1 fruit fly cellular context compared by ENCODE assay signal in the genomic region with DNA sequence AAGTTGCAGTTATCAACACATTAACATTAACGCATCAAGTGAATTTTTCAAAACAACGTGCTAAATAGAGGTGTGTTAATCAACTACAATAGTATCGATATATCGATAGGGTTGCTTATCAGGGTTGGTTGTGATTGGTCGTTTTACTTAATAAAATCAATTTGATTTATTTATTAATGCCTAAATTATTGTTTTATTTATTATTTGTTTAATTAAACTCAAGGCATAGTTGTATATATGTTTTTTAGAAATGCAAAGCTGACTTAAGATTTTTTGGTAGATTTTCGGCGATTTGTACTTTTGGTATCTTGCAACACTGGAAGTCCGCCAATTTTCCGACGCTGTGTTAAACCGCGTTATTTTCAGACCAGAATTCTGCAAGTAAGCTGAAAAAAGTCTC.
A peak's percentile ranks its signal among the peaks of the same experiment; 100 is the strongest.
TF ChIP-seq lines count a peak whose summit lies in the region.

A gene (minus strand): TSS at position 88 of the 400 bp plus-strand sequence.
A gene (plus strand): TSS at position 314 of the 400 bp plus-strand sequence.

TF ChIP-seq in whole organism, embryonic, 481 proteins besides CTCF, POLR2A, EP300 and RAD21 (continued from another document and continues in another):
- TF ChIP-seq CG2875 (GFP tag; optimal IDR thresholded peaks at IDR 0.05; lab: Kevin White, UChicago) (no peak), Oaz (GFP tag; IDR thresholded peaks at IDR 0.05; lab: Robert Waterston, UW) (peak; percentile 33; the same call in 1 of the 2 replicates), inv (GFP tag; IDR thresholded peaks at IDR 0.05; lab: Robert Waterston, UW; ENCODE audit: partially characterized antibody) (peak; percentile 77), ase (GFP tag; IDR thresholded peaks at IDR 0.05; lab: Robert Waterston, UW) (peak; percentile 60; the same call in 2 of the 3 replicates), CG15601 (tag; optimal IDR thresholded peaks at IDR 0.05; lab: Kevin White, UChicago) (peak; percentile 66), CG13894 (tag; optimal IDR thresholded peaks at IDR 0.05; lab: Kevin White, UChicago) (no peak), CG14965 (GFP tag; optimal IDR thresholded peaks at IDR 0.05; lab: Kevin White, UChicago; ENCODE audit: borderline replicate concordance) (no peak), CG33213 (GFP tag; optimal IDR thresholded peaks at IDR 0.05; lab: Kevin White, UChicago) (peak; percentile 26), NfI (GFP tag; optimal IDR thresholded peaks at IDR 0.05; lab: Kevin White, UChicago) (peak; percentile 56), Dll (GFP tag; IDR thresholded peaks at IDR 0.05; lab: Robert Waterston, UW; ENCODE audit: partially characterized antibody) (peak; percentile 96), fru (optimal IDR thresholded peaks at IDR 0.05; lab: Kevin White, UChicago) (no peak), CG13123 (GFP tag; optimal IDR thresholded peaks at IDR 0.05; lab: Kevin White, UChicago) (peak; percentile 78), cwo (GFP tag; optimal IDR thresholded peaks at IDR 0.05; lab: Kevin White, UChicago) (no peak), CHES-1-like (GFP tag; optimal IDR thresholded peaks at IDR 0.05; lab: Kevin White, UChicago) (peak; percentile 28), CG12104 (GFP tag; optimal IDR thresholded peaks at IDR 0.05; lab: Kevin White, UChicago) (peak; percentile 61), unpg (GFP tag; optimal IDR thresholded peaks at IDR 0.05; lab: Kevin White, UChicago) (peak; percentile 75), CG7745 (tag; optimal IDR thresholded peaks at IDR 0.05; lab: Kevin White, UChicago) (no peak), CG17385 (GFP tag; optimal IDR thresholded peaks at IDR 0.05; lab: Kevin White, UChicago) (peak; percentile 65), CrebB (tag; optimal IDR thresholded peaks at IDR 0.05; lab: Kevin White, UChicago) (peak; percentile 47), CG7357 (GFP tag; IDR thresholded peaks at IDR 0.05; lab: Robert Waterston, UW) (no peak), Meics (GFP tag; optimal IDR thresholded peaks at IDR 0.05; lab: Kevin White, UChicago) (peak; percentile 63), CG5180 (GFP tag; optimal IDR thresholded peaks at IDR 0.05; lab: Kevin White, UChicago) (no peak), corto (GFP tag; optimal IDR thresholded peaks at IDR 0.05; lab: Kevin White, UChicago) (peak; percentile 74), cg (GFP tag; optimal IDR thresholded peaks at IDR 0.05; lab: Kevin White, UChicago) (no peak), sd (tag; optimal IDR thresholded peaks at IDR 0.05; lab: Kevin White, UChicago) (no peak), CG2889 (GFP tag; IDR thresholded peaks at IDR 0.05; lab: Robert Waterston, UW) (0 out of 3 replicates have a peak, but pooled peaks have one; percentile 46), cato (GFP tag; optimal IDR thresholded peaks at IDR 0.05; lab: Kevin White, UChicago; ENCODE audit: borderline replicate concordance) (peak; percentile 57), hbn (GFP tag; IDR thresholded peaks at IDR 0.05; lab: Robert Waterston, UW; ENCODE audit: partially characterized antibody) (peak; percentile 85), Dad (GFP tag; optimal IDR thresholded peaks at IDR 0.05; lab: Kevin White, UChicago) (peak; percentile 51), lilli (GFP tag; optimal IDR thresholded peaks at IDR 0.05; lab: Kevin White, UChicago) (peak; percentile 84), CG10321 (GFP tag; IDR thresholded peaks at IDR 0.05; lab: Robert Waterston, UW) (0 out of 2 replicates have a peak, but pooled peaks have one; percentile 22), CG34224 (GFP tag; IDR thresholded peaks at IDR 0.05; lab: Robert Waterston, UW; ENCODE audit: partially characterized antibody) (peak; percentile 89), CG10147 (GFP tag; optimal IDR thresholded peaks at IDR 0.05; lab: Kevin White, UChicago) (no peak), ac (GFP tag; optimal IDR thresholded peaks at IDR 0.05; lab: Kevin White, UChicago) (no peak), nom (GFP tag; optimal IDR thresholded peaks at IDR 0.05; lab: Kevin White, UChicago) (no peak), Lpt (GFP tag; optimal IDR thresholded peaks at IDR 0.05; lab: Kevin White, UChicago) (no peak), az2 (GFP tag; optimal IDR thresholded peaks at IDR 0.05; lab: Kevin White, UChicago) (peak; percentile 76), Mrtf (GFP tag; IDR thresholded peaks at IDR 0.05; lab: Robert Waterston, UW) (no peak; the same call in 2 of the 3 replicates), CG34376 (GFP tag; optimal IDR thresholded peaks at IDR 0.05; lab: Kevin White, UChicago) (peak; percentile 58), CG4404 (GFP tag; IDR thresholded peaks at IDR 0.05; lab: Robert Waterston, UW) (peak; percentile 52; the same call in 1 of the 2 replicates), fd102C (GFP tag; optimal IDR thresholded peaks at IDR 0.05; lab: Kevin White, UChicago) (no peak), CG17912 (GFP tag; optimal IDR thresholded peaks at IDR 0.05; lab: Kevin White, UChicago) (no peak), CG7372 (GFP tag; IDR thresholded peaks at IDR 0.05; lab: Robert Waterston, UW) (no peak), sc (optimal IDR thresholded peaks at IDR 0.05; lab: Kevin White, UChicago) (no peak), sc (GFP tag; optimal IDR thresholded peaks at IDR 0.05; lab: Kevin White, UChicago) (no peak), fd96Cb (tag; optimal IDR thresholded peaks at IDR 0.05; lab: Kevin White, UChicago) (peak; percentile 34), shn (GFP tag; optimal IDR thresholded peaks at IDR 0.05; lab: Kevin White, UChicago) (no peak), amos (GFP tag; IDR thresholded peaks at IDR 0.05; lab: Robert Waterston, UW; ENCODE audit: partially characterized antibody) (peak; percentile 87), salm (tag; optimal IDR thresholded peaks at IDR 0.05; lab: Kevin White, UChicago) (no peak), sens-2 (GFP tag; IDR thresholded peaks at IDR 0.05; lab: Robert Waterston, UW) (no peak), zfh2 (GFP tag; optimal IDR thresholded peaks at IDR 0.05; lab: Kevin White, UChicago) (peak; percentile 53), CG6683 (GFP tag; optimal IDR thresholded peaks at IDR 0.05; lab: Kevin White, UChicago) (peak; percentile 44), Sin3A (optimal IDR thresholded peaks at IDR 0.05; lab: Kevin White, UChicago) (peak; percentile 25), Elba2 (GFP tag; optimal IDR thresholded peaks at IDR 0.05; lab: Kevin White, UChicago) (peak; percentile 44), CG8089 (GFP tag; optimal IDR thresholded peaks at IDR 0.05; lab: Kevin White, UChicago) (no peak), gce (GFP tag; IDR thresholded peaks at IDR 0.05; lab: Robert Waterston, UW) (no peak), CG3838 (GFP tag; optimal IDR thresholded peaks at IDR 0.05; lab: Kevin White, UChicago) (no peak), CG17802 (tag; optimal IDR thresholded peaks at IDR 0.05; lab: Kevin White, UChicago) (no peak), CG14441 (GFP tag; IDR thresholded peaks at IDR 0.05; lab: Robert Waterston, UW) (peak; percentile 48), CG2202 (tag; optimal IDR thresholded peaks at IDR 0.05; lab: Kevin White, UChicago) (peak; percentile 49), CG1233 (GFP tag; optimal IDR thresholded peaks at IDR 0.05; lab: Kevin White, UChicago) (peak; percentile 56), grn (GFP tag; optimal IDR thresholded peaks at IDR 0.05; lab: Kevin White, UChicago) (peak; percentile 26), CG4820 (GFP tag; optimal IDR thresholded peaks at IDR 0.05; lab: Kevin White, UChicago) (peak; percentile 59), HLH3B (GFP tag; IDR thresholded peaks at IDR 0.05; lab: Robert Waterston, UW) (peak; percentile 55), hkb (optimal IDR thresholded peaks at IDR 0.05; lab: Kevin White, UChicago) (no peak), hkb (GFP tag; IDR thresholded peaks at IDR 0.05; lab: Robert Waterston, UW) (peak; percentile 57; the same call in 1 of the 2 replicates), pros (GFP tag; optimal IDR thresholded peaks at IDR 0.05; lab: Kevin White, UChicago) (no peak), sim (GFP tag; IDR thresholded peaks at IDR 0.05; lab: Robert Waterston, UW) (no peak), mirr (GFP tag; optimal IDR thresholded peaks at IDR 0.05; lab: Kevin White, UChicago) (no peak), tap (tag; optimal IDR thresholded peaks at IDR 0.05; lab: Kevin White, UChicago) (no peak), sima (GFP tag; optimal IDR thresholded peaks at IDR 0.05; lab: Kevin White, UChicago) (no peak), btn (GFP tag; optimal IDR thresholded peaks at IDR 0.05; lab: Kevin White, UChicago) (no peak), Abd-B (GFP tag; optimal IDR thresholded peaks at IDR 0.05; lab: Kevin White, UChicago) (no peak), Bdp1 (GFP tag; optimal IDR thresholded peaks at IDR 0.05; lab: Kevin White, UChicago) (peak; percentile 30), crc (GFP tag; optimal IDR thresholded peaks at IDR 0.05; lab: Kevin White, UChicago) (no peak), CG17359 (tag; optimal IDR thresholded peaks at IDR 0.05; lab: Kevin White, UChicago) (peak; percentile 66), Atf6 (GFP tag; IDR thresholded peaks at IDR 0.05; lab: Robert Waterston, UW) (peak; percentile 78), bab2 (GFP tag; optimal IDR thresholded peaks at IDR 0.05; lab: Kevin White, UChicago) (no peak), Ada2b (GFP tag; IDR thresholded peaks at IDR 0.05; lab: Robert Waterston, UW) (peak; percentile 61), gcm (GFP tag; optimal IDR thresholded peaks at IDR 0.05; lab: Kevin White, UChicago) (peak; percentile 58), CG2712 (tag; optimal IDR thresholded peaks at IDR 0.05; lab: Kevin White, UChicago) (peak; percentile 88), CG3163 (GFP tag; optimal IDR thresholded peaks at IDR 0.05; lab: Kevin White, UChicago) (no peak), CG4282 (GFP tag; optimal IDR thresholded peaks at IDR 0.05; lab: Kevin White, UChicago) (no peak), sens (GFP tag; lab: Kevin White, UChicago) (peak; percentile 90), ci (GFP tag; IDR thresholded peaks at IDR 0.05; lab: Robert Waterston, UW) (peak; percentile 73; the same call in 2 of the 3 replicates), CG4730 (GFP tag; IDR thresholded peaks at IDR 0.05; lab: Robert Waterston, UW) (peak; percentile 61), Fer2 (tag; optimal IDR thresholded peaks at IDR 0.05; lab: Kevin White, UChicago) (peak; percentile 40), CG3407 (GFP tag; optimal IDR thresholded peaks at IDR 0.05; lab: Kevin White, UChicago) (peak; percentile 29), CG9817 (tag; optimal IDR thresholded peaks at IDR 0.05; lab: Kevin White, UChicago) (peak; percentile 71), CG32532 (GFP tag; IDR thresholded peaks at IDR 0.05; lab: Robert Waterston, UW) (peak; percentile 76), Pdp1 (GFP tag; optimal IDR thresholded peaks at IDR 0.05; lab: Kevin White, UChicago) (peak; percentile 21 to 61), CG10431 (GFP tag; optimal IDR thresholded peaks at IDR 0.05; lab: Kevin White, UChicago) (no peak), slp2 (GFP tag; optimal IDR thresholded peaks at IDR 0.05; lab: Kevin White, UChicago) (peak; percentile 29), fd64A (GFP tag; optimal IDR thresholded peaks at IDR 0.05; lab: Kevin White, UChicago) (no peak), gt (GFP tag; IDR thresholded peaks at IDR 0.05; lab: Robert Waterston, UW) (no peak), CG11398 (GFP tag; optimal IDR thresholded peaks at IDR 0.05; lab: Kevin White, UChicago) (no peak), ems (GFP tag; optimal IDR thresholded peaks at IDR 0.05; lab: Kevin White, UChicago) (no peak), CG14014 (GFP tag; IDR thresholded peaks at IDR 0.05; lab: Robert Waterston, UW) (peak; percentile 63), schlank (tag; optimal IDR thresholded peaks at IDR 0.05; lab: Kevin White, UChicago) (no peak), exex (tag; optimal IDR thresholded peaks at IDR 0.05; lab: Kevin White, UChicago) (peak; percentile 45), tll (GFP tag; optimal IDR thresholded peaks at IDR 0.05; lab: Kevin White, UChicago) (no peak), Mad (GFP tag; optimal IDR thresholded peaks at IDR 0.05; lab: Kevin White, UChicago) (peak; percentile 32), Six4 (GFP tag; optimal IDR thresholded peaks at IDR 0.05; lab: Kevin White, UChicago) (peak; percentile 75), fd3F (GFP tag; optimal IDR thresholded peaks at IDR 0.05; lab: Kevin White, UChicago) (peak; percentile 62), oc (tag; optimal IDR thresholded peaks at IDR 0.05; lab: Kevin White, UChicago) (no peak), CG18262 (tag; optimal IDR thresholded peaks at IDR 0.05; lab: Kevin White, UChicago) (peak; percentile 75), Dref (GFP tag; IDR thresholded peaks at IDR 0.05; lab: Robert Waterston, UW) (peak; percentile 84), CG4328 (GFP tag; optimal IDR thresholded peaks at IDR 0.05; lab: Kevin White, UChicago) (peak; percentile 21), dmrt11E (tag; optimal IDR thresholded peaks at IDR 0.05; lab: Kevin White, UChicago) (peak; percentile 68), E2f1 (GFP tag; IDR thresholded peaks at IDR 0.05; lab: Robert Waterston, UW) (peak; percentile 42; the same call in 1 of the 2 replicates), Sox102F (GFP tag; optimal IDR thresholded peaks at IDR 0.05; lab: Kevin White, UChicago) (peak; percentile 75), en (GFP tag; optimal IDR thresholded peaks at IDR 0.05; lab: Kevin White, UChicago) (no peak), lola (GFP tag; optimal IDR thresholded peaks at IDR 0.05; lab: Kevin White, UChicago) (peak in 1 of 3 experiments; percentile 78), Vsx1 (GFP tag; optimal IDR thresholded peaks at IDR 0.05; lab: Kevin White, UChicago) (no peak), CG12744 (GFP tag; optimal IDR thresholded peaks at IDR 0.05; lab: Kevin White, UChicago) (peak; percentile 30), CG8290 (GFP tag; optimal IDR thresholded peaks at IDR 0.05; lab: Kevin White, UChicago) (peak; percentile 70), CG8290 (tag; optimal IDR thresholded peaks at IDR 0.05; lab: Kevin White, UChicago) (no peak), nau (GFP tag; optimal IDR thresholded peaks at IDR 0.05; lab: Kevin White, UChicago) (no peak), Hmr (GFP tag; optimal IDR thresholded peaks at IDR 0.05; lab: Kevin White, UChicago) (no peak), CG3847 (GFP tag; IDR thresholded peaks at IDR 0.05; lab: Robert Waterston, UW) (peak; percentile 83), Trl (optimal IDR thresholded peaks at IDR 0.05; lab: Kevin White, UChicago) (no peak), Trl (GFP tag; optimal IDR thresholded peaks at IDR 0.05; lab: Kevin White, UChicago) (peak; percentile 35), dan (GFP tag; IDR thresholded peaks at IDR 0.05; lab: Robert Waterston, UW) (no peak), nmo (GFP tag; optimal IDR thresholded peaks at IDR 0.05; lab: Kevin White, UChicago) (peak; percentile 86), ttk (GFP tag; IDR thresholded peaks at IDR 0.05; lab: Robert Waterston, UW) (peak; percentile 29; the same call in 1 of the 2 replicates), CG7786 (GFP tag; optimal IDR thresholded peaks at IDR 0.05; lab: Kevin White, UChicago) (peak; percentile 13), ken (GFP tag; IDR thresholded peaks at IDR 0.05; lab: Robert Waterston, UW) (peak; percentile 62; the same call in 1 of the 3 replicates)
